Fruit fly (Drosophila melanogaster): ENCODE data around the gene CG15892.

dm6 chrX:6310408-6310807, 16.3 kb upstream of the CG15892 start:
- TF ChIP-seq CG16779 (tag; optimal IDR thresholded peaks at IDR 0.05) (no peak), CG10669 (GFP tag; optimal IDR thresholded peaks at IDR 0.05) (no peak), Blimp-1 (GFP tag; optimal IDR thresholded peaks at IDR 0.05) (no peak), dsx (GFP tag; optimal IDR thresholded peaks at IDR 0.05; ENCODE audit: poor library complexity, severe bottlenecking) (no peak)
